Worm (Caenorhabditis elegans): Measurements from ENCODE around the gene C53A5.11.

DNA sequence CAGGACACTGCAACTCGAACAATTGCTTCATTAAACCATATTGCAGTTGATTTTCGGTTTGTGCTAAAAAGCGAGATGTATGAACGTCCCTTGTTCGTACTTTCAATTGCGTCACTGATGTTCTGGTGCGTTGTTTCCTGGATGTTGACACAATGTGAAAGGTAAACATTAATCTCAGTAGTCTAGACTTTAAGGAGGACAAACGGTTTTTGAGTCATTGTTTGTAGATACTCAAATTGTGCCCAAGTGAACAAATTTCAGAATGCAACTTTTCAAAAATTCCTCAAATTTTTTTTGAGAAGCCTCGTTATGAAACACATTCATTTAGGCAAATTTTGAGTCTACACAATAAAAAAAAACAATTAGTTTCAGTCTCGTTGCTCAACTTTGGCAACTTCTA lies 21.8 kb upstream of the C53A5.11 start:
- TF ChIP-seq lin-11 (tag; optimal IDR thresholded peaks at IDR 0.05) = no peak
- no peak for TF ChIP-seq ama-1 (optimal IDR thresholded peaks at IDR 0.05)
- TF ChIP-seq nhr-6 (tag; optimal IDR thresholded peaks at IDR 0.05) = no peak
- TF ChIP-seq nhr-12 (tag; optimal IDR thresholded peaks at IDR 0.05) = no peak
- TF ChIP-seq elt-3 (tag; optimal IDR thresholded peaks at IDR 0.05) = no peak
- no peak for TF ChIP-seq C34F6.9 (tag; optimal IDR thresholded peaks at IDR 0.05)
